Worm (Caenorhabditis elegans): Measurements from ENCODE around the gene str-249.

DNA sequence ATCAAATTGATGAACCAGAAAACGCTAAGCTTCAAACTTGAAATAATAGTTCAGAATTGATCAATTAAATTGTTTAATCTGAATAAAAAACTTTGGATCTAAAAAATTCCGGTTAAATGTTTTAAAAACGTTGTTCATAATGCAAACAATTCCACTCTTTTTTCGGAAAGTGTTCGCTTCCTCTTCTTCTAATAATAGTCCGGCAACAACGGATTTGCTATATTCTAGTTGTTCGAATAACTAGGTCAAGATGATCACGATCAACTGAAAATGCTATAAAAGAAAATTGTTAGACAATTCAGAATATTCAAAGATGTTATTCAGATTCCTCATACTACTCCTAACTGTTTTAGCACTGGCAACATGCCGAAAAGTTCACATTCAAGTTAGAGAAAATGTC is 44.3 kb upstream of the str-249 start, which contains the start of gene D2024.4:
- TF ChIP-seq W03F9.2 (tag; optimal IDR thresholded peaks at IDR 0.05), result no peak
- no peak for TF ChIP-seq dao-5 (tag; optimal IDR thresholded peaks at IDR 0.05)

All from whole organism, L4/young adult.